Worm (Caenorhabditis elegans) whole organism, L2 larva: Measurements from ENCODE around the gene ctl-3.

ENCODE experiments used
- C34F6.9 ChIP-seq: fragments of 150-350 bp; optimal IDR thresholded peaks from 2 replicates; lab custom pipeline; 2014; ENCODE audit warnings: missing biosample characterization, missing genetic modification characterization
- R02D3.7 ChIP-seq: fragments of 150-350 bp; optimal IDR thresholded peaks from 2 replicates; lab custom pipeline; 2014; ENCODE audit warnings: missing biosample characterization, missing genetic modification characterization
- Y55F3AM.14 ChIP-seq: fragments of 200-800 bp; sonication (Bioruptor generic); optimal IDR thresholded peaks from 2 replicates; lab custom pipeline; 2018; ENCODE audit warnings: mild to moderate bottlenecking, missing genetic modification characterization, missing compliant biosample characterization
- ZK546.5 ChIP-seq: sonication (generic microtip); optimal IDR thresholded peaks from 2 replicates; lab custom pipeline; 2017; ENCODE audit warnings: missing biosample characterization, missing genetic modification characterization
- alr-1 ChIP-seq: fragments of 150-350 bp; optimal IDR thresholded peaks from 2 replicates; lab custom pipeline; 2014; ENCODE audit warnings: missing biosample characterization, missing genetic modification characterization
- blmp-1 ChIP-seq: sonication (generic microtip); optimal IDR thresholded peaks from 2 replicates; lab custom pipeline; 2017; ENCODE audit warnings: missing genetic modification characterization, mild to moderate bottlenecking, missing compliant biosample characterization, antibody characterized with exemption, moderate library complexity; ENCODE audit not compliant: insufficient read depth
- ceh-16 ChIP-seq: fragments of 150-350 bp; optimal IDR thresholded peaks from 2 replicates; lab custom pipeline; 2014; ENCODE audit warnings: missing biosample characterization, missing genetic modification characterization
- ceh-82 ChIP-seq: fragments of 150-350 bp; optimal IDR thresholded peaks from 2 replicates; lab custom pipeline; 2014; ENCODE audit warnings: missing biosample characterization, missing genetic modification characterization
- dmd-4 ChIP-seq: sonication (generic microtip); optimal IDR thresholded peaks from 2 replicates; lab custom pipeline; 2017; ENCODE audit warnings: missing biosample characterization, missing genetic modification characterization
- egl-27 ChIP-seq: sonication (generic microtip); optimal IDR thresholded peaks from 3 replicates; lab custom pipeline; 2017; ENCODE audit warnings: missing biosample characterization, missing genetic modification reagents, missing genetic modification characterization
- elt-1 ChIP-seq: fragments of 150-350 bp; optimal IDR thresholded peaks from 2 replicates; lab custom pipeline; 2014; ENCODE audit warnings: missing biosample characterization, missing genetic modification characterization
- elt-3 ChIP-seq: sonication (generic microtip); optimal IDR thresholded peaks from 2 replicates; lab custom pipeline; 2017; ENCODE audit warnings: missing biosample characterization, missing genetic modification characterization
- fos-1 ChIP-seq: fragments of 150-350 bp; optimal IDR thresholded peaks from 2 replicates; lab custom pipeline; 2014; ENCODE audit warnings: missing biosample characterization, missing genetic modification characterization
- gmeb-1 ChIP-seq: fragments of 150-350 bp; optimal IDR thresholded peaks from 2 replicates; lab custom pipeline; 2014; ENCODE audit warnings: missing biosample characterization, missing genetic modification characterization
- lin-11 ChIP-seq: fragments of 150-350 bp; sonication (generic microtip); optimal IDR thresholded peaks from 2 replicates; lab custom pipeline; 2014; ENCODE audit warnings: missing biosample characterization, missing genetic modification characterization, inconsistent platforms, mixed read lengths
- lin-39 ChIP-seq: fragments of 150-350 bp; optimal IDR thresholded peaks from 2 replicates; lab custom pipeline; 2014; ENCODE audit warnings: missing biosample characterization, missing genetic modification reagents, missing genetic modification characterization
- lsy-2 ChIP-seq, 2 experiments: fragments of 150-350 bp in 1 of 2; sonication (generic microtip) in 1 of 2; optimal IDR thresholded peaks; 2 replicates each; lab custom pipeline; 2014 to 2017; ENCODE audit warnings: missing biosample characterization in 2 of 2, missing genetic modification characterization in 2 of 2
- mab-5 ChIP-seq: fragments of 150-350 bp; optimal IDR thresholded peaks from 2 replicates; lab custom pipeline; 2014; ENCODE audit warnings: missing biosample characterization, missing genetic modification characterization
- mbf-1 ChIP-seq: sonication (generic microtip); optimal IDR thresholded peaks from 2 replicates; lab custom pipeline; 2017; ENCODE audit warnings: missing biosample characterization, missing genetic modification characterization
- mdl-1 ChIP-seq, 2 experiments: fragments of 150-350 bp in 1 of 2; sonication (generic microtip) in 1 of 2; optimal IDR thresholded peaks; 2 replicates each; lab custom pipeline; 2017; ENCODE audit warnings: missing biosample characterization in 2 of 2, missing genetic modification characterization in 2 of 2
- nhr-10 ChIP-seq: sonication (generic microtip); optimal IDR thresholded peaks from 2 replicates; lab custom pipeline; 2017; ENCODE audit warnings: missing biosample characterization, missing genetic modification characterization
- nhr-12 ChIP-seq: fragments of 150-350 bp; optimal IDR thresholded peaks from 2 replicates; lab custom pipeline; 2014; ENCODE audit warnings: missing biosample characterization, missing genetic modification characterization
- nhr-129 ChIP-seq: fragments of 150-350 bp; optimal IDR thresholded peaks from 2 replicates; lab custom pipeline; 2014; ENCODE audit warnings: missing biosample characterization, missing genetic modification characterization
- nhr-21 ChIP-seq: fragments of 150-350 bp; optimal IDR thresholded peaks from 2 replicates; lab custom pipeline; 2014; ENCODE audit warnings: missing biosample characterization, missing genetic modification characterization
- nhr-23 ChIP-seq: fragments of 150-350 bp; optimal IDR thresholded peaks from 2 replicates; lab custom pipeline; 2014; ENCODE audit warnings: missing biosample characterization, missing genetic modification reagents, missing genetic modification characterization
- nhr-237 ChIP-seq: fragments of 150-350 bp; optimal IDR thresholded peaks from 2 replicates; lab custom pipeline; 2014; ENCODE audit warnings: missing biosample characterization, missing genetic modification characterization
- nhr-25 ChIP-seq: fragments of 150-350 bp; sonication (generic microtip); optimal IDR thresholded peaks from 3 replicates; lab custom pipeline; 2014; ENCODE audit warnings: missing biosample characterization, missing genetic modification characterization
- nhr-6 ChIP-seq: fragments of 150-350 bp; optimal IDR thresholded peaks from 2 replicates; lab custom pipeline; 2014; ENCODE audit warnings: missing biosample characterization, missing genetic modification characterization
- peb-1 ChIP-seq: fragments of 150-350 bp; optimal IDR thresholded peaks from 2 replicates; lab custom pipeline; 2014; ENCODE audit warnings: missing biosample characterization, missing genetic modification characterization
- skn-1 ChIP-seq: sonication (generic microtip); optimal IDR thresholded peaks from 2 replicates; lab custom pipeline; 2017; ENCODE audit warnings: missing biosample characterization, missing genetic modification characterization
- sma-3 ChIP-seq: sonication (generic microtip); optimal IDR thresholded peaks from 2 replicates; lab custom pipeline; 2016; ENCODE audit warnings: missing genetic modification reagents, missing genetic modification characterization, missing compliant biosample characterization
- unc-39 ChIP-seq: fragments of 150-350 bp; optimal IDR thresholded peaks from 2 replicates; lab custom pipeline; 2014; ENCODE audit warnings: missing biosample characterization, missing genetic modification characterization
- zag-1 ChIP-seq: fragments of 150-350 bp; optimal IDR thresholded peaks from 2 replicates; lab custom pipeline; 2014; ENCODE audit warnings: missing biosample characterization, missing genetic modification characterization
- ztf-1 ChIP-seq: fragments of 200-800 bp; sonication (Bioruptor generic); conservative IDR thresholded peaks from 2 replicates; pipeline ENCODE4 v1.3.6; 2022; ENCODE audit warnings: missing genetic modification characterization, missing compliant biosample characterization
- ztf-11 ChIP-seq: sonication (generic microtip); optimal IDR thresholded peaks from 2 replicates; lab custom pipeline; 2017; ENCODE audit warnings: missing biosample characterization, missing genetic modification characterization
- ztf-4 ChIP-seq: fragments of 150-350 bp; optimal IDR thresholded peaks from 2 replicates; lab custom pipeline; 2014; ENCODE audit warnings: missing biosample characterization, missing genetic modification characterization

Gene ctl-3

DNA sequence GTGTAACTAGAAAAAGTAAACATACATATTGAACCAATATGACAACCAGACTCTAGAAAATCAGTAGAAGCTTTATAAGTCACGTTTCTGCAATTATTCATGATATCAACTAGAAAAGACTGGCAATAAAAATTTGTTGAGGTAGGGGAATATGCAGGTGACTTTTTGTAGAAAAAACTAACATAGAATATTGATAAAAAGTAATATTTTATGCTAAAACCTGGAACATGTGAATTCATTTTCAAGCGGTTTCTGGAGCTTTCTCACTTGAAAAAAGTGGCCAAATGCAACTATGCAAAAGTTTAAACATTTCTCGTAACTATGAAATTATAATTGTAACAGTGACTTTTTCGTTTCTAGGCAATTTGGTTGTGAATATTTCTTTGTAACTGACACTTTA, 21.6 kb downstream of the ctl-3 start, which contains the start of gene srh-42:
Gene srh-42, minus strand, starts transcription at position 101 of the 400 bp plus-strand sequence.
- no peak for TF ChIP-seq elt-1 (tag; lab: Kevin White, UChicago)
- no peak for TF ChIP-seq gmeb-1 (tag; lab: Kevin White, UChicago)
- TF ChIP-seq nhr-129 (tag; lab: Kevin White, UChicago): no peak
- no peak for TF ChIP-seq C34F6.9
- no peak for TF ChIP-seq ztf-11 (tag; lab: Kevin White, UChicago)
- TF ChIP-seq ZK546.5: no peak
- TF ChIP-seq mbf-1 (tag; lab: Kevin White, UChicago): no peak
- TF ChIP-seq ceh-82 (tag; lab: Kevin White, UChicago): no peak
- no peak for TF ChIP-seq elt-3 (tag; lab: Kevin White, UChicago)

DNA sequence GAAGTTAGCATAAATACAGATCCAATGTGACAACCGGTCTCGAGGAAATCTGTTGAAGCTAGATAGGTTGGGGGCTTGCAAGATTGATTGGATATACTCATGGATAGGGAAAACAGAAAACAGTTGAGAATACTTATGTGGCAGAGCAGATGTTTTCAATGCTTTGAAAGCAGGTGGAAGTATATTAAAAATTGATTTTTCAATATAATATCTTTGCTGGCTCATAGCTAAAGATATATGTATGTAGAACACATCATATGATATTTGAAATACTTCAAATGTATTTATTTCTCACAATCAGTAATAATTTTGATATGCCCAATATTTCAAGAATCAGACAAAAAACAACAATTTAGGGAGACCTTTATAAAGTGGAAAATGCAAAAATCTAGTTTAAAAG, 23.3 kb downstream of the ctl-3 start, which contains the start of gene srh-41:
Gene srh-41, minus strand, starts transcription at position 101 of the 400 bp plus-strand sequence.
- TF ChIP-seq Y55F3AM.14 (GFP tag; lab: Kevin White, UChicago) (no peak), nhr-25 (tag; lab: Kevin White, UChicago) (no peak), lsy-2 (tag; optimal IDR thresholded peaks at IDR 0.05; lab: Kevin White, UChicago) (no peak), nhr-12 (tag; lab: Kevin White, UChicago) (no peak), ztf-1 (GFP tag; lab: Robert Waterston, UW) (no peak), skn-1 (tag; lab: Kevin White, UChicago) (no peak), nhr-21 (no peak), elt-3 (tag; lab: Kevin White, UChicago) (no peak), blmp-1 (no peak), lin-11 (tag; lab: Kevin White, UChicago) (no peak), R02D3.7 (no peak), mab-5 (no peak), egl-27 (no peak), unc-39 (no peak), fos-1 (tag; lab: Kevin White, UChicago) (no peak), nhr-237 (tag; lab: Kevin White, UChicago) (no peak), zag-1 (tag; lab: Kevin White, UChicago) (no peak), alr-1 (no peak), ceh-16 (no peak), peb-1 (no peak)

DNA sequence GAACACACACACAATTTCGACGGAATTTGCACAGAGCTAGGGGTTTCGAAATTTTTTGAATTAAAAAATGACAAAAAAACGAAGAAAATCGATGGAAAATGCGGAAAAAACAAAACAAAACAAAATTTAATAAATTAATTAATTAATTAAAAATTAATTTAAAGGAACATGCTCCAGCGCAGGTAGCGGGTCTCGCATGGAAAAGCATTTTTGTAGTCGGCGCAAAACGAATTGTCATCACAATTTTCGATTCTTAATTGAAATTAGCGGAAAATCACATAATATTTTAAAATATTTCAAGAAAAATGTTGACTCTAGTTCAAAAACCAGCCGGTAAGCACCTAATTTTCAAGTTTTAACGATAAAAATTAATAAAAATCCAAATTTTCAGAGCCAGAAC, 34.2 kb downstream of the ctl-3 start, which contains the start of gene Y54G11A.3:
Gene Y54G11A.3, plus strand, starts transcription at position 213 of the 400 bp plus-strand sequence.
- TF ChIP-seq mab-5 (no peak), C34F6.9 (no peak), elt-1 (tag; lab: Kevin White, UChicago) (no peak), R02D3.7 (no peak), ztf-1 (GFP tag; lab: Robert Waterston, UW) (no peak), zag-1 (tag; lab: Kevin White, UChicago) (no peak), nhr-6 (tag; lab: Kevin White, UChicago) (no peak), Y55F3AM.14 (GFP tag; lab: Kevin White, UChicago) (no peak), ztf-11 (tag; lab: Kevin White, UChicago) (no peak), nhr-10 (no peak), sma-3 (GFP tag; lab: Kevin White, UChicago) (no peak), lin-39 (tag; lab: Kevin White, UChicago) (no peak), dmd-4 (tag; lab: Kevin White, UChicago) (no peak), ceh-16 (no peak), ztf-4 (tag; lab: Kevin White, UChicago) (no peak), nhr-237 (tag; lab: Kevin White, UChicago) (no peak)

DNA sequence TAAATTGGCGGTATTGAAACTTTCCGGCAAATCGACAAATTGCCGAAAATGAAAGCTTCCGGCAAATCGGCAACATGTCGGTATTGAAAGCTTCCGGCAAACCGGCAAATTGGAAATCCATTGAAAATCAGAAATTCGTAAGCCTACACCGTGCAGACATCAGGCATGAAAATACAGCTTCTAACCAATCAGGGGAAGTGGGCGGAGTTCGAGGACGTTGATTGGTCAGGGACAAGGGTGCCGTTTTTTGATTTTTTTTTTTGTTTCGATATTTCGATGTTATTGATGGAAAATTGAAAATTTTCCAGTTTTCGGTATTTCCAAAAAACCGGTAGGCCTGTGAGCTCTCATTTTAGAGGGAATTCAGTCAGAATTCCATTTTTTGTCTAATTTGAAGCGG, 40.7 kb downstream of the ctl-3 start:
- TF ChIP-seq peb-1: no peak
- no peak for TF ChIP-seq skn-1 (tag; lab: Kevin White, UChicago)
- TF ChIP-seq R02D3.7: no peak
- no peak for TF ChIP-seq mdl-1 (tag; optimal IDR thresholded peaks at IDR 0.05; lab: Kevin White, UChicago)
- TF ChIP-seq mbf-1 (tag; lab: Kevin White, UChicago): no peak
- TF ChIP-seq unc-39: no peak
- TF ChIP-seq nhr-12 (tag; lab: Kevin White, UChicago): no peak
- TF ChIP-seq egl-27: no peak
- no peak for TF ChIP-seq ztf-11 (tag; lab: Kevin White, UChicago)
- no peak for TF ChIP-seq nhr-10
- no peak for TF ChIP-seq nhr-23 (tag; lab: Kevin White, UChicago)
- TF ChIP-seq, all 48 proteins: peak for 0
